Fruit fly (Drosophila melanogaster) whole organism, prepupa: ENCODE measurements around the gene CG42673.

ENCODE experiments used
- CG11294 ChIP-seq: fragments of 200-800 bp; sonication (Bioruptor generic); IDR thresholded peaks from 2 replicates; pipeline ENCODE4 v1.3.6; 2022; ENCODE audit warnings: missing biosample characterization, missing genetic modification characterization
- CG11762 ChIP-seq: fragments of 200-800 bp; sonication (Bioruptor generic); optimal IDR thresholded peaks from 3 replicates; lab custom pipeline; 2016; ENCODE audit warnings: missing biosample characterization, missing genetic modification characterization; ENCODE audit not compliant: insufficient read depth
- CG11902 ChIP-seq: fragments of 200-800 bp; sonication (Bioruptor generic); optimal IDR thresholded peaks from 3 replicates; lab custom pipeline; 2016; ENCODE audit warnings: missing biosample characterization, missing genetic modification characterization
- CG1621 ChIP-seq: fragments of 200-800 bp; sonication (Bioruptor generic); optimal IDR thresholded peaks from 3 replicates; lab custom pipeline; 2018; ENCODE audit warnings: missing biosample characterization, mild to moderate bottlenecking, missing genetic modification characterization
- CG16779 ChIP-seq: fragments of 200-800 bp; sonication (Bioruptor generic); optimal IDR thresholded peaks from 3 replicates; lab custom pipeline; 2017; ENCODE audit warnings: missing biosample characterization, mild to moderate bottlenecking, missing genetic modification characterization
- CG3032 ChIP-seq: fragments of 200-800 bp; optimal IDR thresholded peaks from 2 replicates; lab custom pipeline; 2019; ENCODE audit warnings: missing biosample characterization, mild to moderate bottlenecking, missing genetic modification characterization, moderate library complexity
- CG31627 ChIP-seq: fragments of 200-800 bp; sonication (Bioruptor generic); optimal IDR thresholded peaks from 3 replicates; lab custom pipeline; 2016; ENCODE audit warnings: missing biosample characterization, missing genetic modification characterization
- CG32006 ChIP-seq: fragments of 200-800 bp; sonication (Bioruptor generic); optimal IDR thresholded peaks from 3 replicates; lab custom pipeline; 2017; ENCODE audit warnings: missing biosample characterization, mild to moderate bottlenecking, missing genetic modification characterization
- CG3919 ChIP-seq: fragments of 200-800 bp; sonication (Bioruptor generic); optimal IDR thresholded peaks from 3 replicates; lab custom pipeline; 2016; ENCODE audit warnings: missing biosample characterization, missing genetic modification characterization
- CG4318 ChIP-seq: fragments of 200-800 bp; sonication (Bioruptor generic); optimal IDR thresholded peaks from 3 replicates; lab custom pipeline; 2017; ENCODE audit warnings: missing biosample characterization, mild to moderate bottlenecking, missing genetic modification characterization
- CG6163 ChIP-seq: fragments of 200-800 bp; sonication (Bioruptor generic); IDR thresholded peaks from 3 replicates; pipeline ENCODE4 v1.3.6; 2022; ENCODE audit warnings: missing biosample characterization, missing genetic modification characterization
- CG6276 ChIP-seq: fragments of 200-800 bp; sonication (Bioruptor generic); optimal IDR thresholded peaks from 2 replicates; lab custom pipeline; 2017; ENCODE audit warnings: missing biosample characterization, mild to moderate bottlenecking, missing genetic modification characterization
- CG6792 ChIP-seq: fragments of 200-800 bp; sonication (Bioruptor generic); optimal IDR thresholded peaks from 3 replicates; lab custom pipeline; 2016; ENCODE audit warnings: missing biosample characterization, missing genetic modification characterization
- CG6808 ChIP-seq: fragments of 200-800 bp; sonication (Bioruptor generic); optimal IDR thresholded peaks from 3 replicates; lab custom pipeline; 2017; ENCODE audit warnings: missing biosample characterization, missing genetic modification characterization, mild to moderate bottlenecking, moderate library complexity, missing genetic modification reagents
- CG6854 ChIP-seq: fragments of 200-800 bp; sonication (Bioruptor generic); optimal IDR thresholded peaks from 2 replicates; lab custom pipeline; 2017; ENCODE audit warnings: missing biosample characterization, mild to moderate bottlenecking, missing genetic modification characterization
- CG8119 ChIP-seq: fragments of 200-800 bp; sonication (Bioruptor generic); IDR thresholded peaks from 3 replicates; pipeline ENCODE4 v1.3.6; 2022; ENCODE audit warnings: missing biosample characterization, missing genetic modification characterization
- CG8632 ChIP-seq: fragments of 200-800 bp; sonication (Bioruptor generic); optimal IDR thresholded peaks from 3 replicates; lab custom pipeline; 2016; ENCODE audit warnings: missing biosample characterization, missing genetic modification characterization
- Eip75B ChIP-seq: fragments of 200-800 bp; sonication (Bioruptor generic); optimal IDR thresholded peaks from 3 replicates; lab custom pipeline; 2016; ENCODE audit warnings: missing biosample characterization, missing genetic modification characterization
- Eip78C ChIP-seq: fragments of 200-800 bp; sonication (Bioruptor generic); peaks from one replicate; lab custom pipeline; 2016; ENCODE audit warnings: missing biosample characterization, missing genetic modification characterization
- Ets21C ChIP-seq: fragments of 200-800 bp; sonication (Bioruptor generic); optimal IDR thresholded peaks from 3 replicates; lab custom pipeline; 2016; ENCODE audit warnings: missing biosample characterization, missing genetic modification characterization
- Ets96B ChIP-seq: fragments of 200-800 bp; optimal IDR thresholded peaks from 2 replicates; lab custom pipeline; 2019; ENCODE audit warnings: missing biosample characterization, mild to moderate bottlenecking, missing genetic modification characterization, moderate library complexity
- Hr38 ChIP-seq: sonication (Bioruptor generic); optimal IDR thresholded peaks from 2 replicates; lab custom pipeline; 2016; ENCODE audit warnings: missing biosample characterization, missing genetic modification characterization
- Hr39 ChIP-seq: fragments of 200-800 bp; sonication (Bioruptor generic); optimal IDR thresholded peaks from 2 replicates; lab custom pipeline; 2016; ENCODE audit warnings: missing biosample characterization, missing genetic modification characterization
- Hr4 ChIP-seq: fragments of 200-800 bp; sonication (Bioruptor generic); optimal IDR thresholded peaks from 3 replicates; lab custom pipeline; 2016; ENCODE audit warnings: missing biosample characterization, missing genetic modification characterization
- Met ChIP-seq: fragments of 200-800 bp; sonication (Bioruptor generic); optimal IDR thresholded peaks from 3 replicates; lab custom pipeline; 2016; ENCODE audit warnings: missing biosample characterization, missing genetic modification characterization
- OdsH ChIP-seq: fragments of 200-800 bp; sonication (Bioruptor generic); optimal IDR thresholded peaks from 3 replicates; lab custom pipeline; 2016; ENCODE audit warnings: missing biosample characterization, missing genetic modification characterization
- Smox ChIP-seq: fragments of 200-800 bp; sonication (Bioruptor generic); optimal IDR thresholded peaks from 3 replicates; lab custom pipeline; 2016; ENCODE audit warnings: missing biosample characterization, missing genetic modification characterization
- Sox102F ChIP-seq: fragments of 200-800 bp; sonication (Bioruptor generic); optimal IDR thresholded peaks from 2 replicates; lab custom pipeline; 2016; ENCODE audit warnings: missing biosample characterization, mild to moderate bottlenecking, missing genetic modification characterization
- Sox14 ChIP-seq: fragments of 200-800 bp; sonication (Bioruptor generic); optimal IDR thresholded peaks from 3 replicates; lab custom pipeline; 2016; ENCODE audit warnings: missing biosample characterization, missing genetic modification characterization
- Sox15 ChIP-seq: fragments of 200-800 bp; sonication (Bioruptor generic); optimal IDR thresholded peaks from 3 replicates; lab custom pipeline; 2016; ENCODE audit warnings: missing biosample characterization, missing genetic modification characterization
- dac ChIP-seq: fragments of 200-800 bp; sonication (Bioruptor generic); optimal IDR thresholded peaks from 2 replicates; lab custom pipeline; 2017; ENCODE audit warnings: missing biosample characterization, mild to moderate bottlenecking, missing genetic modification characterization
- dsx ChIP-seq: fragments of 200-800 bp; optimal IDR thresholded peaks from 3 replicates; lab custom pipeline; 2019; ENCODE audit warnings: missing biosample characterization, mild to moderate bottlenecking, missing genetic modification characterization, moderate library complexity; ENCODE audit not compliant: poor library complexity, severe bottlenecking
- eg ChIP-seq: fragments of 200-800 bp; sonication (Bioruptor generic); IDR thresholded peaks from 3 replicates; pipeline ENCODE4 v1.3.6; 2022; ENCODE audit warnings: missing biosample characterization, missing genetic modification characterization
- esn ChIP-seq: fragments of 200-800 bp; sonication (Bioruptor generic); optimal IDR thresholded peaks from 2 replicates; lab custom pipeline; 2016; ENCODE audit warnings: missing biosample characterization, mild to moderate bottlenecking, missing genetic modification characterization, moderate library complexity
- fd59A ChIP-seq: fragments of 200-800 bp; sonication (Bioruptor generic); optimal IDR thresholded peaks from 2 replicates; lab custom pipeline; 2017; ENCODE audit warnings: missing biosample characterization, mild to moderate bottlenecking, missing genetic modification characterization, missing genetic modification reagents
- fd85E ChIP-seq: fragments of 200-800 bp; sonication (Bioruptor generic); optimal IDR thresholded peaks from 3 replicates; lab custom pipeline; 2016; ENCODE audit warnings: missing biosample characterization, missing genetic modification characterization
- lz ChIP-seq: fragments of 200-800 bp; sonication (Bioruptor generic); optimal IDR thresholded peaks from 3 replicates; lab custom pipeline; 2016; ENCODE audit warnings: missing biosample characterization, missing genetic modification characterization
- net ChIP-seq: fragments of 200-800 bp; sonication (Bioruptor generic); optimal IDR thresholded peaks from 3 replicates; lab custom pipeline; 2016; ENCODE audit warnings: missing biosample characterization, missing genetic modification characterization
- pdm3 ChIP-seq: fragments of 200-800 bp; sonication (Bioruptor generic); optimal IDR thresholded peaks from 3 replicates; lab custom pipeline; 2016; ENCODE audit warnings: missing biosample characterization, missing genetic modification characterization
- salr ChIP-seq, 2 experiments: fragments of 200-800 bp; sonication (Bioruptor generic); optimal IDR thresholded peaks; 3 replicates each; lab custom pipeline; 2016 to 2018; ENCODE audit warnings: missing biosample characterization in 2 of 2, missing genetic modification characterization in 2 of 2, mild to moderate bottlenecking in 1 of 2
- spab ChIP-seq: fragments of 200-800 bp; sonication (Bioruptor generic); optimal IDR thresholded peaks from 2 replicates; lab custom pipeline; 2017; ENCODE audit warnings: missing biosample characterization, mild to moderate bottlenecking, missing genetic modification characterization, missing genetic modification reagents
- ss ChIP-seq, 2 experiments: fragments of 200-800 bp; sonication (Bioruptor generic); optimal IDR thresholded peaks; 2 replicates in 1 of 2; 3 replicates in 1 of 2; lab custom pipeline; 2017 to 2018; ENCODE audit warnings: mild to moderate bottlenecking in 2 of 2, missing biosample characterization in 2 of 2, missing genetic modification characterization in 2 of 2, moderate library complexity in 1 of 2
- svp ChIP-seq: fragments of 200-800 bp; sonication (Bioruptor generic); peaks from one replicate; lab custom pipeline; 2016; ENCODE audit warnings: missing biosample characterization, missing genetic modification characterization
- topi ChIP-seq: fragments of 200-800 bp; sonication (Bioruptor generic); optimal IDR thresholded peaks from 3 replicates; lab custom pipeline; 2016; ENCODE audit warnings: missing biosample characterization, missing genetic modification characterization
- vri ChIP-seq: fragments of 200-800 bp; sonication (Bioruptor generic); optimal IDR thresholded peaks from 3 replicates; lab custom pipeline; 2016; ENCODE audit warnings: missing biosample characterization, mild to moderate bottlenecking, missing genetic modification characterization

Gene CG42673

DNA sequence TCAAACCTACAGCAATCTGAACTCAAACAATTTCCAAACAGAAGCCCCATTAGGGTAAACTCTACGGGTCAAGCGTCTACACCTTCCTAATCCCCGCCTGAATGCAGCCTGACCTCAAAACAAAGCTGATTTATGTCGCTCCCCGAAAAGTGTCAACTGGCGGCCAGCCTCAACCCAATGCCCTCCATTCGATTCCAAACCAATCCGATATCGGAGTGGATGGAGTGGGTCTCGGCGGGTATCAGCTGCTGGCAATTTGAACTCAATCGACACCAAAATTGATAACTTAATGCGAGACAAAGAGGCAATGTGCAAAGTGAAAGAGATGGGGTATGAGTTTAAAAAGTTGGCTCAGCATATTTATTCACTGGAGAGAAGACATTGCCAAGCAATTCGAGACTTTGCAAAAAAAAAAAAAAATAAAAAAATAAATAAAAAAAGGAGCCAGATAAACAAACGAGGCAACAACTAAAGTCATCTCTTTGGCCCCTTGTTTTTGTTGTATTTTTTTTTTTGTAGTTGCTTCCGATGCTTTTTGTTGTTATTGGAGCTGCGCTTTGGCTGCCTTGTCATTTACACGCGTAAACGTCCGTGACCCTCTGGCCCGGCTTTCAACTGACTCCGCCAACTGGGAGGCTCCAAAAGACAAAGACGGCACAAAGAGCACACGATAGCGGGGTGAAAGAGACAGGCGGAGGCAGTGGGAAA is 4.0 kb downstream of the CG42673 start (continued):
- TF ChIP-seq svp (GFP tag; lab: Kevin White, UChicago) (peak; percentile 90), salr (GFP tag; optimal IDR thresholded peaks at IDR 0.05; lab: Kevin White, UChicago) (no peak), net (peak; percentile 20), CG6792 (GFP tag; lab: Kevin White, UChicago) (peak; percentile 21), Met (GFP tag; lab: Kevin White, UChicago) (no peak), fd59A (GFP tag; lab: Kevin White, UChicago) (no peak), Sox15 (no peak), CG11294 (GFP tag; lab: Robert Waterston, UW) (no peak), Hr4 (GFP tag; lab: Kevin White, UChicago) (no peak), dsx (GFP tag; lab: Kevin White, UChicago) (no peak), CG3919 (GFP tag; lab: Kevin White, UChicago) (peak; percentile 49), Hr38 (GFP tag; lab: Kevin White, UChicago) (no peak), ss (GFP tag; optimal IDR thresholded peaks at IDR 0.05; lab: Kevin White, UChicago) (peak; percentile 79 to 82), Sox102F (GFP tag; lab: Kevin White, UChicago) (peak; percentile 52), pdm3 (peak; percentile 23), CG4318 (GFP tag; lab: Kevin White, UChicago) (no peak), Hr39 (no peak), Sox14 (GFP tag; lab: Kevin White, UChicago) (peak; percentile 45), dac (GFP tag; lab: Kevin White, UChicago) (no peak), Ets21C (GFP tag; lab: Kevin White, UChicago) (no peak)
- TF ChIP-seq, all 60 proteins: peak for 30

DNA sequence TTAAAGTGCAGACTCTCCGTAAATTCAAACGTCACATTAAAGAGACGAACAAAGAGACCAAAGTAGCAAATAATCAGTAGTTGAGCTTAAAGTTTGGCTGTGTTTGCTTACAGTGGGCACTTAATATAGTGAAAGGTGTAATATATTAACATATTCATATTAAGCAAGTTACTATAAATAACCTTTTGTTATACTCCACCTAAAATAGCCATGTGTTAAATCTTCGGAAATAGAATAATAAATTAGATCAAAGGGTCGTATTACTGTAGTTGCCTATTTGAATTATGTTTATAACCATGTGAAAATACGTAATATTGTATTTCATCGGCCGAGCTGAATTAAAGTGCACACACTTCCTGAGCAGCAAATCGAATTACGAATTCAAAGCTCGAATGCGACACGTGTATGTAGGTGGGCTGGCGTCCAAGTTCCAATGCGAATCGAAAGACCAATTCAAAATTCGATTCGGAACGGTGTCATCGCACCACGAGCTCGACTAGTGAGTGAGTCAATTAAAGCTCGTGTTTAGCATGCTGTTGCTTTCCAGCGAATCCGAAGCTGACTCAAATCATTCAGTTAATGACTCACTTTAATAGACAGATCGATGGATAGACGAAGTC is 5.3 kb downstream of the CG42673 start:
- TF ChIP-seq dac (GFP tag; lab: Kevin White, UChicago), result no peak
- TF ChIP-seq Ets96B, result no peak
- no peak for TF ChIP-seq Eip75B (GFP tag; lab: Kevin White, UChicago)
- no peak for TF ChIP-seq CG8119 (GFP tag; lab: Robert Waterston, UW)
- no peak for TF ChIP-seq Smox (GFP tag; lab: Kevin White, UChicago)
- TF ChIP-seq Eip78C (GFP tag; lab: Kevin White, UChicago), result peak; percentile 58
- TF ChIP-seq Ets21C (GFP tag; lab: Kevin White, UChicago), result no peak
- no peak for TF ChIP-seq CG6854
- TF ChIP-seq CG3919 (GFP tag; lab: Kevin White, UChicago), result no peak
- TF ChIP-seq CG1621 (tag; lab: Kevin White, UChicago), result no peak
- TF ChIP-seq spab (GFP tag; lab: Kevin White, UChicago), result no peak
- TF ChIP-seq vri, result no peak
- TF ChIP-seq salr (GFP tag; optimal IDR thresholded peaks at IDR 0.05; lab: Kevin White, UChicago), result no peak
- no peak for TF ChIP-seq esn (GFP tag; lab: Kevin White, UChicago)
- TF ChIP-seq CG32006 (GFP tag; lab: Kevin White, UChicago), result no peak
- TF ChIP-seq CG31627 (GFP tag; lab: Kevin White, UChicago), result no peak
- TF ChIP-seq fd59A (GFP tag; lab: Kevin White, UChicago), result no peak
- TF ChIP-seq CG6808 (GFP tag; lab: Kevin White, UChicago), result no peak
- no peak for TF ChIP-seq CG4318 (GFP tag; lab: Kevin White, UChicago)
- no peak for TF ChIP-seq fd85E (GFP tag; lab: Kevin White, UChicago)
- TF ChIP-seq Met (GFP tag; lab: Kevin White, UChicago), result no peak
- no peak for TF ChIP-seq CG3032 (tag; lab: Kevin White, UChicago)
- TF ChIP-seq topi (GFP tag; lab: Kevin White, UChicago), result no peak
- no peak for TF ChIP-seq CG6163 (GFP tag; lab: Robert Waterston, UW)
- TF ChIP-seq CG8632, result no peak
- TF ChIP-seq net, result no peak
- peak; percentile 4 for TF ChIP-seq Hr4 (GFP tag; lab: Kevin White, UChicago)
- TF ChIP-seq svp (GFP tag; lab: Kevin White, UChicago), result peak; percentile 46
- TF ChIP-seq CG11762 (GFP tag; lab: Kevin White, UChicago), result no peak
- no peak for TF ChIP-seq CG16779 (tag; lab: Kevin White, UChicago)
- no peak for TF ChIP-seq dsx (GFP tag; lab: Kevin White, UChicago)
- TF ChIP-seq eg, result peak; percentile 61; the same call in 2 of the 3 replicates
- TF ChIP-seq CG11902, result no peak
- TF ChIP-seq Hr39, result no peak
- TF ChIP-seq CG6276, result no peak
- TF ChIP-seq CG6792 (GFP tag; lab: Kevin White, UChicago), result no peak
- TF ChIP-seq pdm3, result no peak
- no peak for TF ChIP-seq Sox15
- TF ChIP-seq CG11294 (GFP tag; lab: Robert Waterston, UW), result no peak; the same call in 1 of the 2 replicates
- TF ChIP-seq lz (GFP tag; lab: Kevin White, UChicago), result no peak
- TF ChIP-seq OdsH (GFP tag; lab: Kevin White, UChicago), result no peak
